Fruit fly (Drosophila melanogaster): Measurements from ENCODE around the gene CG5890.

DNA sequence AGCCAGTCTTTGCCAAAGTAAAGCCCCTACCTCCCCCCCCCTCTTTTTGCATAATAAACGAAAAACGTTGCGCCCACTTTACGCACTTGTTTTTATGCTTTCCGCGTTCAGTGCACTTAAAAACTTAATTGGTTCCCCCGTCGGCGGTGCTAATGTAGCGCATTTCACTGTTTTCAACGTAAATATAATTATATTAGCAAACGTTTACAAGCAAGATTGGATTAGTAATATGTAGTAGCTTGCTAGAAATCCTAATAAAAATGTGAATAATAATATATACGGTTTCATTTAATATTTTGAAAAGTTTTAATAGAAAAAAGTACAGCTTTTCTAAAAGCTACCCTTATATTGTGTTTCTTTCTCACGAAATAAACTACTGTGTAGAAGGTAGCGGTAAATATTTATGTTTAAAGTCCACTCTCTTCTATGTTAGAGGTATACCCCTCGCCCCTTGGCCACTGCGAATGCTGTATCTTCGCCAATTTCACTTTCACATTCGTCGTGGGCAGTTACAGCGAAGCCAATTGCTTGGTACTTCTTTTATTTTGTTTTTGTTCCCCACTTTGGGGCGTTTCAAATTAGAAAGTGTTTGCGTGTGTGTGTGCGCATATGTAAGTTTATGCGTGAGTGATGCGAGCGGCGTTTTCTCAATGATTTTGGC, 26.8 kb downstream of the CG5890 start:
- TF ChIP-seq Sin3A (optimal IDR thresholded peaks at IDR 0.05) (no peak), h (optimal IDR thresholded peaks at IDR 0.05) (no peak), insv (optimal IDR thresholded peaks at IDR 0.05) (no peak)
